Worm (Caenorhabditis elegans): ENCODE results near the gene R12B2.6.

R12B2.6 gene

DNA sequence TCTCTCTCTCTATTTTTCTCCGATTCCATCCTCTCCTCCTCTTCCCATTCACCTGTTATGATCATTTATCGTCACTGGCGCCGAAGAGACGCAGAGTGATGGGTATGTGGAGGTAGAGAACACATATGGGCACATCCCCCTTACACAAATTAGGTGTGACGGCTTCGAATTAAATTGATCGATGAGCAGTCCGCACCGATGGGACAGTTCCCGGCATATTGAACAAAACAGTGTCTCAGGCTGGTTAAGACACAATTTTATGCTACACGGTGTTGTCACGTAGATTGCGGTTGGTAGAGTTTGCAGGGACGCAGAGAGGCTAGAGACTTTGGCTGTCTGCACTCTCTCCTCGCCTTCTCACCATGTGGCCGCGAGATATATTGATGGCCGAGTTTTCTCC, 19.2 kb downstream of the R12B2.6 start, which contains the start of gene R12B2.7 (continued):
- TF ChIP-seq dpl-1 (GFP tag; optimal IDR thresholded peaks at IDR 0.05): no peak
- TF ChIP-seq mxl-2 (GFP tag; conservative IDR thresholded peaks at IDR 0.05): no peak
- no peak for TF ChIP-seq Y48G9A.11 (GFP tag; IDR thresholded peaks at IDR 0.05)
- TF ChIP-seq ceh-20 (GFP tag; IDR thresholded peaks at IDR 0.05): peak; percentile 56; the same call in 1 of the 2 replicates
- TF ChIP-seq nhr-28 (tag; optimal IDR thresholded peaks at IDR 0.05): peak; percentile 45
- TF ChIP-seq ztf-7 (tag; optimal IDR thresholded peaks at IDR 0.05): no peak

DNA sequence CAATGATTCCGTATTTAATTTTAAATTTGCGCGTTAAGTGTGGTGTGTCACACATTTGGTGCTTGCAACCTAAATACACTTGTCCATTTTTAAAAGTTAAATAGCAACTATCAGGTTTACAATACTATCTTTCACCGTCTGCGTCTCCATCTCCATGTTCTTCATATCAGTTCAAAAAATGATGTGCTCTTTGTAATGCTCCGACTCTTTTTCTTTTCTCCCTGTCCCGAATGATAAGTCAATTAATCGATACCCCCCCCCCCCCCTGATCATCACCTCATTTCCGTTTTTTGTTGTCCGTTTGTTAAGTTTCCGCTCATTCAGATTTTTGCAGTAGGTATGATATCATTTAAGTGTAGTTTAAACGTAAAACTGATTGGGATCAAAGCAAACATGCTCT, 19.9 kb downstream of the R12B2.6 start:
- TF ChIP-seq lin-1 (GFP tag; IDR thresholded peaks at IDR 0.05) (peak; percentile 53; the same call in 1 of the 2 replicates), ceh-32 (tag; optimal IDR thresholded peaks at IDR 0.05; ENCODE audit: poor library complexity) (no peak), nhr-76 (tag; optimal IDR thresholded peaks at IDR 0.05) (no peak), unc-39 (tag; optimal IDR thresholded peaks at IDR 0.05) (no peak), rbr-2 (tag; optimal IDR thresholded peaks at IDR 0.05) (no peak), pqm-1 (tag; optimal IDR thresholded peaks at IDR 0.05) (peak; percentile 57), F49E8.2 (tag; optimal IDR thresholded peaks at IDR 0.05; ENCODE audit: borderline replicate concordance) (no peak), spr-3 (GFP tag; optimal IDR thresholded peaks at IDR 0.05) (no peak), ama-1 (optimal IDR thresholded peaks at IDR 0.05) (no peak), ceh-28 (tag; optimal IDR thresholded peaks at IDR 0.05) (no peak), php-3 (GFP tag; IDR thresholded peaks at IDR 0.05) (peak; percentile 26; the same call in 1 of the 2 replicates), nhr-77 (tag; optimal IDR thresholded peaks at IDR 0.05) (no peak), ceh-20 (GFP tag; IDR thresholded peaks at IDR 0.05) (no peak), lin-38 (GFP tag; IDR thresholded peaks at IDR 0.05) (no peak), mes-2 (tag; optimal IDR thresholded peaks at IDR 0.05; ENCODE audit: poor library complexity, severe bottlenecking) (no peak), dmd-6 (GFP tag; IDR thresholded peaks at IDR 0.05) (peak; percentile 62), snpc-1.2 (GFP tag; IDR thresholded peaks at IDR 0.05) (no peak), nhr-28 (tag; optimal IDR thresholded peaks at IDR 0.05) (peak; percentile 47), Y75B8A.6 (GFP tag; IDR thresholded peaks at IDR 0.05) (no peak), lin-29 (GFP tag; IDR thresholded peaks at IDR 0.05) (no peak), skn-1 (tag; optimal IDR thresholded peaks at IDR 0.05) (no peak), F44E2.7 (GFP tag; IDR thresholded peaks at IDR 0.05) (no peak), pha-4 (GFP tag; IDR thresholded peaks at IDR 0.05) (no peak), pha-4 (tag; optimal IDR thresholded peaks at IDR 0.05) (no peak), F26F4.8 (GFP tag; conservative IDR thresholded peaks at IDR 0.05) (no peak), zfp-2 (tag; optimal IDR thresholded peaks at IDR 0.05) (no peak), fkh-10 (GFP tag; optimal IDR thresholded peaks at IDR 0.05) (no peak), daf-8 (GFP tag; IDR thresholded peaks at IDR 0.05) (no peak), nhr-48 (tag; optimal IDR thresholded peaks at IDR 0.05) (no peak), ceh-82 (tag; optimal IDR thresholded peaks at IDR 0.05) (no peak), dve-1 (tag; optimal IDR thresholded peaks at IDR 0.05; ENCODE audit: insufficient read depth) (peak; percentile 40), ZK337.2 (GFP tag; IDR thresholded peaks at IDR 0.05) (no peak), egl-27 (tag; optimal IDR thresholded peaks at IDR 0.05) (no peak), daf-12 (tag; optimal IDR thresholded peaks at IDR 0.05) (no peak), T26A8.4 (GFP tag; IDR thresholded peaks at IDR 0.05) (no peak), snpc-4 (tag; optimal IDR thresholded peaks at IDR 0.05) (no peak), lin-13 (GFP tag; optimal IDR thresholded peaks at IDR 0.05) (no peak), dmd-9 (GFP tag; IDR thresholded peaks at IDR 0.05) (no peak), daf-16 (GFP tag; optimal IDR thresholded peaks at IDR 0.05) (no peak), daf-16 (tag; optimal IDR thresholded peaks at IDR 0.05) (peak; percentile 22), aha-1 (tag) (no peak), hlh-11 (tag; optimal IDR thresholded peaks at IDR 0.05) (peak; percentile 27), tra-1 (GFP tag; IDR thresholded peaks at IDR 0.05) (no peak), set-16 (GFP tag; IDR thresholded peaks at IDR 0.05) (no peak), vab-7 (GFP tag; IDR thresholded peaks at IDR 0.05) (no peak), aly-2 (tag; optimal IDR thresholded peaks at IDR 0.05) (no peak), mep-1 (tag; optimal IDR thresholded peaks at IDR 0.05) (no peak)
